Worm (Caenorhabditis elegans) whole organism, early embryonic: ENCODE data around the gene clc-26.

ENCODE experiments used
- aly-1 ChIP-seq: sonication (generic microtip); optimal IDR thresholded peaks from 2 replicates; lab custom pipeline; 2016; ENCODE audit warnings: missing genetic modification characterization, missing compliant biosample characterization
- ama-1 ChIP-seq: fragments of 150-350 bp; optimal IDR thresholded peaks from 2 replicates; lab custom pipeline; 2014
- flt-1 ChIP-seq: fragments of 200-800 bp; sonication (Bioruptor generic); IDR thresholded peaks from 2 replicates; pipeline ENCODE4 v1.3.6; 2022; ENCODE audit warnings: missing genetic modification characterization, missing compliant biosample characterization
- hnd-1 ChIP-seq: sonication (generic microtip); optimal IDR thresholded peaks from 2 replicates; lab custom pipeline; 2016; ENCODE audit warnings: missing genetic modification characterization, missing compliant biosample characterization
- pes-1 ChIP-seq: fragments of 200-800 bp; sonication (Bioruptor generic); IDR thresholded peaks from 2 replicates; pipeline ENCODE4 v1.3.6; 2022; ENCODE audit warnings: missing genetic modification reagents, missing genetic modification characterization, missing compliant biosample characterization
- scrt-1 ChIP-seq: fragments of 200-800 bp; sonication (Bioruptor generic); IDR thresholded peaks from 2 replicates; pipeline ENCODE4 v1.3.6; 2022; ENCODE audit warnings: missing genetic modification characterization, missing compliant biosample characterization
- tra-4 ChIP-seq: sonication (generic microtip); optimal IDR thresholded peaks from 2 replicates; lab custom pipeline; 2017; ENCODE audit warnings: missing genetic modification characterization, missing compliant biosample characterization

- no peak for TF ChIP-seq ama-1 (lab: Kevin White, UChicago)
- no peak for TF ChIP-seq hnd-1 (tag; lab: Kevin White, UChicago)
- TF ChIP-seq flt-1 (GFP tag; lab: Robert Waterston, UW) = no peak
- TF ChIP-seq tra-4 = no peak
- TF ChIP-seq pes-1 (GFP tag; lab: Robert Waterston, UW) = no peak
- TF ChIP-seq scrt-1 (GFP tag; lab: Robert Waterston, UW) = no peak
- TF ChIP-seq aly-1 (tag; lab: Kevin White, UChicago) = no peak
Measured at ce11 chrIII:991581-991980, 39.3 kb downstream of the clc-26 start, which contains the start of gene trp-2.
